Worm (Caenorhabditis elegans): ENCODE results near the gene W06G6.17.

- TF ChIP-seq zip-5 (tag; optimal IDR thresholded peaks at IDR 0.05) (no peak), pqm-1 (tag; optimal IDR thresholded peaks at IDR 0.05) (no peak)
These were observed 36.6 kb downstream of the W06G6.17 start for ce11 chrV:16608478-16608877.

Measured in whole organism, late embryonic.